Worm (Caenorhabditis elegans): Measurements from ENCODE around the gene C50D2.2.

- TF ChIP-seq nhr-11 (tag; optimal IDR thresholded peaks at IDR 0.05) (no peak), egl-27 (tag; optimal IDR thresholded peaks at IDR 0.05) (no peak), F13H6.1 (tag; optimal IDR thresholded peaks at IDR 0.05) (no peak), aly-2 (tag; optimal IDR thresholded peaks at IDR 0.05) (no peak), ceh-82 (tag; optimal IDR thresholded peaks at IDR 0.05) (no peak), ama-1 (optimal IDR thresholded peaks at IDR 0.05) (no peak), nhr-237 (tag; optimal IDR thresholded peaks at IDR 0.05) (no peak), mab-5 (tag; optimal IDR thresholded peaks at IDR 0.05) (no peak), zag-1 (tag; optimal IDR thresholded peaks at IDR 0.05) (no peak), elt-3 (tag; optimal IDR thresholded peaks at IDR 0.05) (no peak), mdl-1 (tag; optimal IDR thresholded peaks at IDR 0.05) (no peak), lin-13 (GFP tag; optimal IDR thresholded peaks at IDR 0.05) (no peak), nhr-6 (tag; optimal IDR thresholded peaks at IDR 0.05) (no peak)
Measured at ce11 chrII:151495-151894, 42.5 kb downstream of the C50D2.2 start.

Measured in whole organism, L2 larva.